Fruit fly (Drosophila melanogaster) whole organism, prepupa: ENCODE data around the gene CG34026.
A peak's percentile ranks its signal among the peaks of the same experiment; 100 is the strongest.

Experiments
- CG10631 ChIP-seq: fragments of 200-800 bp; sonication (Bioruptor generic); optimal IDR thresholded peaks from 2 replicates; lab custom pipeline; 2016; ENCODE audit warnings: missing biosample characterization, missing genetic modification characterization
- CG10669 ChIP-seq: fragments of 200-800 bp; sonication (Bioruptor generic); optimal IDR thresholded peaks from 3 replicates; lab custom pipeline; 2018; ENCODE audit warnings: missing biosample characterization, mild to moderate bottlenecking, missing genetic modification characterization, moderate library complexity
- CG11294 ChIP-seq: fragments of 200-800 bp; sonication (Bioruptor generic); IDR thresholded peaks from 2 replicates; pipeline ENCODE4 v1.3.6; 2022; ENCODE audit warnings: missing biosample characterization, missing genetic modification characterization
- CG11762 ChIP-seq: fragments of 200-800 bp; sonication (Bioruptor generic); optimal IDR thresholded peaks from 3 replicates; lab custom pipeline; 2016; ENCODE audit warnings: missing biosample characterization, missing genetic modification characterization; ENCODE audit not compliant: insufficient read depth
- CG15336 ChIP-seq: fragments of 200-800 bp; sonication (Bioruptor generic); IDR thresholded peaks from 2 replicates; pipeline ENCODE4 v1.3.6; 2022; ENCODE audit warnings: missing biosample characterization, missing genetic modification characterization
- CG1621 ChIP-seq: fragments of 200-800 bp; sonication (Bioruptor generic); optimal IDR thresholded peaks from 3 replicates; lab custom pipeline; 2018; ENCODE audit warnings: missing biosample characterization, mild to moderate bottlenecking, missing genetic modification characterization
- CG16779 ChIP-seq: fragments of 200-800 bp; sonication (Bioruptor generic); optimal IDR thresholded peaks from 3 replicates; lab custom pipeline; 2017; ENCODE audit warnings: missing biosample characterization, mild to moderate bottlenecking, missing genetic modification characterization
- CG3032 ChIP-seq: fragments of 200-800 bp; optimal IDR thresholded peaks from 2 replicates; lab custom pipeline; 2019; ENCODE audit warnings: missing biosample characterization, mild to moderate bottlenecking, missing genetic modification characterization, moderate library complexity
- CG31627 ChIP-seq: fragments of 200-800 bp; sonication (Bioruptor generic); optimal IDR thresholded peaks from 3 replicates; lab custom pipeline; 2016; ENCODE audit warnings: missing biosample characterization, missing genetic modification characterization
- CG34406 ChIP-seq: fragments of 200-800 bp; sonication (Bioruptor generic); optimal IDR thresholded peaks from 3 replicates; lab custom pipeline; 2016; ENCODE audit warnings: missing biosample characterization, missing genetic modification characterization
- CG3919 ChIP-seq: fragments of 200-800 bp; sonication (Bioruptor generic); optimal IDR thresholded peaks from 3 replicates; lab custom pipeline; 2016; ENCODE audit warnings: missing biosample characterization, missing genetic modification characterization
- CG4318 ChIP-seq: fragments of 200-800 bp; sonication (Bioruptor generic); optimal IDR thresholded peaks from 3 replicates; lab custom pipeline; 2017; ENCODE audit warnings: missing biosample characterization, mild to moderate bottlenecking, missing genetic modification characterization
- CG6163 ChIP-seq: fragments of 200-800 bp; sonication (Bioruptor generic); IDR thresholded peaks from 3 replicates; pipeline ENCODE4 v1.3.6; 2022; ENCODE audit warnings: missing biosample characterization, missing genetic modification characterization
- CG6276 ChIP-seq: fragments of 200-800 bp; sonication (Bioruptor generic); optimal IDR thresholded peaks from 2 replicates; lab custom pipeline; 2017; ENCODE audit warnings: missing biosample characterization, mild to moderate bottlenecking, missing genetic modification characterization
- CG6792 ChIP-seq: fragments of 200-800 bp; sonication (Bioruptor generic); optimal IDR thresholded peaks from 3 replicates; lab custom pipeline; 2016; ENCODE audit warnings: missing biosample characterization, missing genetic modification characterization
- CG6854 ChIP-seq: fragments of 200-800 bp; sonication (Bioruptor generic); optimal IDR thresholded peaks from 2 replicates; lab custom pipeline; 2017; ENCODE audit warnings: missing biosample characterization, mild to moderate bottlenecking, missing genetic modification characterization
- CG7368 ChIP-seq: fragments of 200-800 bp; sonication (Bioruptor generic); optimal IDR thresholded peaks from 3 replicates; lab custom pipeline; 2016; ENCODE audit warnings: missing biosample characterization, missing genetic modification characterization
- CG8119 ChIP-seq: fragments of 200-800 bp; sonication (Bioruptor generic); IDR thresholded peaks from 3 replicates; pipeline ENCODE4 v1.3.6; 2022; ENCODE audit warnings: missing biosample characterization, missing genetic modification characterization
- CG8319 ChIP-seq: fragments of 200-800 bp; sonication (Bioruptor generic); optimal IDR thresholded peaks from 3 replicates; lab custom pipeline; 2016; ENCODE audit warnings: missing biosample characterization, missing genetic modification characterization
- CG8632 ChIP-seq: fragments of 200-800 bp; sonication (Bioruptor generic); optimal IDR thresholded peaks from 3 replicates; lab custom pipeline; 2016; ENCODE audit warnings: missing biosample characterization, missing genetic modification characterization
- CG9139 ChIP-seq: fragments of 200-800 bp; sonication (Bioruptor generic); optimal IDR thresholded peaks from 3 replicates; lab custom pipeline; 2017; ENCODE audit warnings: missing biosample characterization, mild to moderate bottlenecking, missing genetic modification characterization
- Eip75B ChIP-seq: fragments of 200-800 bp; sonication (Bioruptor generic); optimal IDR thresholded peaks from 3 replicates; lab custom pipeline; 2016; ENCODE audit warnings: missing biosample characterization, missing genetic modification characterization
- Eip78C ChIP-seq: fragments of 200-800 bp; sonication (Bioruptor generic); peaks from one replicate; lab custom pipeline; 2016; ENCODE audit warnings: missing biosample characterization, missing genetic modification characterization
- Eip93F ChIP-seq: fragments of 200-800 bp; sonication (Bioruptor generic); optimal IDR thresholded peaks from 2 replicates; lab custom pipeline; 2016; ENCODE audit warnings: missing biosample characterization, mild to moderate bottlenecking, missing genetic modification characterization
- Ets21C ChIP-seq: fragments of 200-800 bp; sonication (Bioruptor generic); optimal IDR thresholded peaks from 3 replicates; lab custom pipeline; 2016; ENCODE audit warnings: missing biosample characterization, missing genetic modification characterization
- Ets96B ChIP-seq: fragments of 200-800 bp; optimal IDR thresholded peaks from 2 replicates; lab custom pipeline; 2019; ENCODE audit warnings: missing biosample characterization, mild to moderate bottlenecking, missing genetic modification characterization, moderate library complexity
- Gug ChIP-seq: fragments of 200-800 bp; sonication (Bioruptor generic); IDR thresholded peaks from 2 replicates; pipeline ENCODE4 v1.3.6; 2022; ENCODE audit warnings: missing biosample characterization, missing genetic modification characterization
- Hr38 ChIP-seq: sonication (Bioruptor generic); optimal IDR thresholded peaks from 2 replicates; lab custom pipeline; 2016; ENCODE audit warnings: missing biosample characterization, missing genetic modification characterization
- Hr39 ChIP-seq: fragments of 200-800 bp; sonication (Bioruptor generic); optimal IDR thresholded peaks from 2 replicates; lab custom pipeline; 2016; ENCODE audit warnings: missing biosample characterization, missing genetic modification characterization
- Hr4 ChIP-seq: fragments of 200-800 bp; sonication (Bioruptor generic); optimal IDR thresholded peaks from 3 replicates; lab custom pipeline; 2016; ENCODE audit warnings: missing biosample characterization, missing genetic modification characterization
- Lpt ChIP-seq: fragments of 200-800 bp; sonication (Bioruptor generic); optimal IDR thresholded peaks from 3 replicates; lab custom pipeline; 2016; ENCODE audit warnings: missing biosample characterization, missing genetic modification characterization
- Met ChIP-seq: fragments of 200-800 bp; sonication (Bioruptor generic); optimal IDR thresholded peaks from 3 replicates; lab custom pipeline; 2016; ENCODE audit warnings: missing biosample characterization, missing genetic modification characterization
- Smox ChIP-seq: fragments of 200-800 bp; sonication (Bioruptor generic); optimal IDR thresholded peaks from 3 replicates; lab custom pipeline; 2016; ENCODE audit warnings: missing biosample characterization, missing genetic modification characterization
- Sox102F ChIP-seq: fragments of 200-800 bp; sonication (Bioruptor generic); optimal IDR thresholded peaks from 2 replicates; lab custom pipeline; 2016; ENCODE audit warnings: missing biosample characterization, mild to moderate bottlenecking, missing genetic modification characterization
- Sox14 ChIP-seq: fragments of 200-800 bp; sonication (Bioruptor generic); optimal IDR thresholded peaks from 3 replicates; lab custom pipeline; 2016; ENCODE audit warnings: missing biosample characterization, missing genetic modification characterization
- cyc ChIP-seq: fragments of 200-800 bp; sonication (Bioruptor generic); optimal IDR thresholded peaks from 3 replicates; lab custom pipeline; 2016; ENCODE audit warnings: missing biosample characterization, missing genetic modification characterization
- dac ChIP-seq: fragments of 200-800 bp; sonication (Bioruptor generic); optimal IDR thresholded peaks from 2 replicates; lab custom pipeline; 2017; ENCODE audit warnings: missing biosample characterization, mild to moderate bottlenecking, missing genetic modification characterization
- dsx ChIP-seq: fragments of 200-800 bp; optimal IDR thresholded peaks from 3 replicates; lab custom pipeline; 2019; ENCODE audit warnings: missing biosample characterization, mild to moderate bottlenecking, missing genetic modification characterization, moderate library complexity; ENCODE audit not compliant: poor library complexity, severe bottlenecking
- eg ChIP-seq: fragments of 200-800 bp; sonication (Bioruptor generic); IDR thresholded peaks from 3 replicates; pipeline ENCODE4 v1.3.6; 2022; ENCODE audit warnings: missing biosample characterization, missing genetic modification characterization
- esn ChIP-seq: fragments of 200-800 bp; sonication (Bioruptor generic); optimal IDR thresholded peaks from 2 replicates; lab custom pipeline; 2016; ENCODE audit warnings: missing biosample characterization, mild to moderate bottlenecking, missing genetic modification characterization, moderate library complexity
- fd59A ChIP-seq: fragments of 200-800 bp; sonication (Bioruptor generic); optimal IDR thresholded peaks from 2 replicates; lab custom pipeline; 2017; ENCODE audit warnings: missing biosample characterization, mild to moderate bottlenecking, missing genetic modification characterization, missing genetic modification reagents
- fd85E ChIP-seq: fragments of 200-800 bp; sonication (Bioruptor generic); optimal IDR thresholded peaks from 3 replicates; lab custom pipeline; 2016; ENCODE audit warnings: missing biosample characterization, missing genetic modification characterization
- fkh ChIP-seq: fragments of 200-800 bp; sonication (Bioruptor generic); optimal IDR thresholded peaks from 3 replicates; lab custom pipeline; 2017; ENCODE audit warnings: missing biosample characterization, mild to moderate bottlenecking, missing genetic modification characterization, moderate library complexity
- lz ChIP-seq: fragments of 200-800 bp; sonication (Bioruptor generic); optimal IDR thresholded peaks from 3 replicates; lab custom pipeline; 2016; ENCODE audit warnings: missing biosample characterization, missing genetic modification characterization
- net ChIP-seq: fragments of 200-800 bp; sonication (Bioruptor generic); optimal IDR thresholded peaks from 3 replicates; lab custom pipeline; 2016; ENCODE audit warnings: missing biosample characterization, missing genetic modification characterization
- pdm3 ChIP-seq: fragments of 200-800 bp; sonication (Bioruptor generic); optimal IDR thresholded peaks from 3 replicates; lab custom pipeline; 2016; ENCODE audit warnings: missing biosample characterization, missing genetic modification characterization
- spab ChIP-seq: fragments of 200-800 bp; sonication (Bioruptor generic); optimal IDR thresholded peaks from 2 replicates; lab custom pipeline; 2017; ENCODE audit warnings: missing biosample characterization, mild to moderate bottlenecking, missing genetic modification characterization, missing genetic modification reagents
- svp ChIP-seq: fragments of 200-800 bp; sonication (Bioruptor generic); peaks from one replicate; lab custom pipeline; 2016; ENCODE audit warnings: missing biosample characterization, missing genetic modification characterization
- topi ChIP-seq: fragments of 200-800 bp; sonication (Bioruptor generic); optimal IDR thresholded peaks from 3 replicates; lab custom pipeline; 2016; ENCODE audit warnings: missing biosample characterization, missing genetic modification characterization

Gene CG34026

DNA sequence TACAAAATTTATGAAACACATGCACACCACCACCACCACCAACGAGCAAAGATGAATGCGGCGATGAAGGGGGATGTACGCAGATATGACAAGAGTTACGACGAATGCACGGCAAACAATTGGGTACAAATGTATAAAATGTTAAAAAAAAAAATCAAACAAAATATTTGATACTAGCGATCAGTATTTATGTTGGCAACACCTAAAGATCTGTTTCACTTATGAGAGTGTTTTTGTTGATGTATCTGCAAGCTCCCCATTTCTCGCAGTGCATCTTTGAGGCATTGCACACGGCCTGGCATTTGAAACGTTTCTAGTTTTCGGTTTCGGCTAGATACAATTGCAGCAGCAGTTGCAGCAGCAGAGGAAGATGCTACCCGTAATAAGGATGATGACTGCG is 46.8 kb upstream of the CG34026 start (continued):
- peak; percentile 69 for TF ChIP-seq Hr4 (GFP tag; lab: Kevin White, UChicago)
- peak; percentile 53 for TF ChIP-seq Met (GFP tag; lab: Kevin White, UChicago)
- peak; percentile 34 for TF ChIP-seq CG8632 (GFP tag; lab: Kevin White, UChicago)
- no peak for TF ChIP-seq Eip93F (GFP tag; lab: Kevin White, UChicago)
- TF ChIP-seq CG11762, result peak; percentile 29
- peak; percentile 62 for TF ChIP-seq Sox14 (GFP tag; lab: Kevin White, UChicago)
- peak; percentile 74 for TF ChIP-seq CG8119
- peak; percentile 83 for TF ChIP-seq CG15336 (GFP tag; lab: Robert Waterston, UW)
- TF ChIP-seq CG4318, result peak; percentile 64
- peak; percentile 62 for TF ChIP-seq Hr39 (GFP tag; lab: Kevin White, UChicago)
- TF ChIP-seq Lpt (GFP tag; lab: Kevin White, UChicago), result peak; percentile 59
- no peak for TF ChIP-seq fkh (GFP tag; lab: Kevin White, UChicago)
- TF ChIP-seq CG31627, result peak; percentile 63

DNA sequence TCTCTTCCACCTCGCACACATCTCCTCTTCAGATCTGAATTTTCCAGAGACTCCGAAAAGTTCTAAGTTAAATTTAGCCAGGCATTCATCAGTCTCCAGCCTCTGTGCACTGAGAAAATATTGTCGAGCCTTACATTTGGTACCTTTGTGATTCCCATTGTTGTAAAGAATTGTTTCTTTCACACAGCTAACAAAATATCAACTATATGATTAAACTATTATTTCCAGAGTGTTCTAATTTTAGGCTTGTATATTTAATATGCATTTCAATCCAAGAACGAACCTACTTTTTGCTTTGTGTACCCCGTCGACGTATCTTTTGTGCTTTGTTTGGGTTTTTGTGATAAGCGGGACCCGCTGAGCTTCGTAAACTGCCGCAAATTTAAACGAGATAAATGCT is 39.5 kb upstream of the CG34026 start:
- TF ChIP-seq topi (GFP tag; lab: Kevin White, UChicago) (peak; percentile 33), Gug (GFP tag; lab: Robert Waterston, UW) (no peak), net (no peak), Eip75B (GFP tag; lab: Kevin White, UChicago) (no peak), Smox (GFP tag; lab: Kevin White, UChicago) (peak; percentile 2), spab (GFP tag; lab: Kevin White, UChicago) (no peak), Met (GFP tag; lab: Kevin White, UChicago) (peak; percentile 38), CG8632 (GFP tag; lab: Kevin White, UChicago) (no peak), CG1621 (no peak), Hr39 (GFP tag; lab: Kevin White, UChicago) (peak; percentile 29), CG3919 (GFP tag; lab: Kevin White, UChicago) (peak; percentile 8), esn (GFP tag; lab: Kevin White, UChicago) (peak; percentile 33), dac (no peak), dsx (no peak), lz (peak; percentile 18), cyc (GFP tag; lab: Kevin White, UChicago) (peak; percentile 24), CG16779 (no peak), CG9139 (no peak), Sox102F (GFP tag; lab: Kevin White, UChicago) (peak; percentile 2), CG6276 (no peak), fd85E (GFP tag; lab: Kevin White, UChicago) (no peak), CG3032 (tag; lab: Kevin White, UChicago) (no peak), CG7368 (GFP tag; lab: Kevin White, UChicago) (no peak), CG4318 (no peak), svp (GFP tag; lab: Kevin White, UChicago) (peak; percentile 46), CG8319 (no peak), Eip78C (peak; percentile 55), CG31627 (peak; percentile 35), Ets21C (GFP tag; lab: Kevin White, UChicago) (no peak), CG6854 (GFP tag; lab: Kevin White, UChicago) (no peak)

DNA sequence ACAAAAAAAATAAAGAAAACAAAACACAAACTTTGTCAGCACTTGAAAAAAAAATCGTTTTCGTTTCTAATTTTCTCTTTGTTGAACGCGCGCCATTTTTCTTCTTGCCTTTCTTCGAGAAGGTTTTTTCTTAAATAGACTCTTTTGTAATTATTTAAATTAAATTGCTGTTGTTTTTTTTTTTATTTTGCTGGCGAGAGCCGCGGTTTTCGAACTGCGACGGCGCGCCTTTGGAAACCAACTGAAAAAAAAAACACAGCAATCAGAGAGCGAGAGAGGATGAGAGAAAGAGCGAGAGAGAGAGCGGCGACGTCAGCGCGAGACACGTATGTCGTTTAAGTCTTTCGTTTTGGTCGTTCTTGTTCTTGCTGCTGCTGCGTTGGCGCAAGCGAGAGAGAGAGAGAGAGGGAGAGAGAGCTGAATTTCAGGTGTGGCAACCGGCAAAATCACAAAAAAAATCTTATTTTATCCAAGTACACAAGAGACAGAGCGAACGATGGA is 37.6 kb upstream of the CG34026 start:
- TF ChIP-seq Hr38 (GFP tag; lab: Kevin White, UChicago), result no peak
- no peak for TF ChIP-seq CG4318
- TF ChIP-seq CG6854 (GFP tag; lab: Kevin White, UChicago), result peak; percentile 7
- peak; percentile 36 for TF ChIP-seq Lpt (GFP tag; lab: Kevin White, UChicago)
- TF ChIP-seq Sox102F (GFP tag; lab: Kevin White, UChicago), result peak; percentile 45
- TF ChIP-seq CG11294 (GFP tag; lab: Robert Waterston, UW), result no peak
- TF ChIP-seq CG34406 (GFP tag; lab: Kevin White, UChicago), result peak; percentile 34
- peak; percentile 92 for TF ChIP-seq Eip78C
- peak; percentile 76 for TF ChIP-seq CG9139
- TF ChIP-seq svp (GFP tag; lab: Kevin White, UChicago), result peak; percentile 69
- peak; percentile 73; the same call in 2 of the 3 replicates for TF ChIP-seq CG6163 (GFP tag; lab: Robert Waterston, UW)
- TF ChIP-seq fd59A (GFP tag; lab: Kevin White, UChicago), result peak; percentile 56
- TF ChIP-seq CG1621, result peak; percentile 38
- peak; percentile 59 for TF ChIP-seq CG10669 (GFP tag; lab: Kevin White, UChicago)
- peak; percentile 56; the same call in 2 of the 3 replicates for TF ChIP-seq CG8119
- TF ChIP-seq pdm3 (GFP tag; lab: Kevin White, UChicago), result peak; percentile 58
- TF ChIP-seq CG6792, result peak; percentile 31
- peak; percentile 29 for TF ChIP-seq CG3032 (tag; lab: Kevin White, UChicago)
- TF ChIP-seq CG10631 (GFP tag; lab: Kevin White, UChicago), result peak; percentile 28
- TF ChIP-seq eg (GFP tag; lab: Robert Waterston, UW), result peak; percentile 33; the same call in 1 of the 3 replicates
- peak; percentile 36 for TF ChIP-seq CG3919 (GFP tag; lab: Kevin White, UChicago)
- TF ChIP-seq Ets96B (tag; lab: Kevin White, UChicago), result peak; percentile 23
- no peak for TF ChIP-seq CG8319
